Fruit fly (Drosophila melanogaster): Measurements from ENCODE around the gene GstD9.

GstD9 gene

DNA sequence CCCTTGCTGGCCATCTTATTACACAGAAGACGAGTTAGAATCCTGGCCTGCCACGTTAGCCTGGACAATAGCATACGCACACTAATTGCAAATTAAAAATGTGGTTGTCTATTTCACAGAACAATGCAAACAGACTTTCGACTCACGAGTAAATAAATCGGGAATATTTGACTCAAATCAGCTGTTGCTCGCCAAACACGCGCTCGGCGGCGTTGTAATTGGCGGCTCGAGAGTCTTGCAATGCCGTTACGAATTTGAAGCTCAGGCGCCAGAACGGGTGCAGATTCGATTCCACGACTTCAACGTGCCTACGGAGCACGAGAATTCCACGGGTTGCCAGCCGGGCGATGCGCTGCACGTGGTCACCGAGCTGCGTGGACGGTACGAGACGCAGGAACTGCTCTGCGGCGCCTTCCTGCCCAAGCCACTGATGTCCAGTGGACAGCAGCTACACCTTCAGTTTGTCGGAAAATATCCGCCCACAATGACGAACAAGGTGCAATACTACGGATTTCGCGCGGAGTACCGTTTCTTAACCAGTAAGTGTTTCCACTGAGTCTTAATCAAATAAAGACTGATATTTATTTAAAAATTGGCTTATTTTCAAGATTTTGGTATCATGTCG, 34.4 kb upstream of the GstD9 start, which contains the start of gene DNAlig3 (continued):
- TF ChIP-seq CG17829 (tag; optimal IDR thresholded peaks at IDR 0.05) = no peak
- TF ChIP-seq D (optimal IDR thresholded peaks at IDR 0.05) = no peak
- TF ChIP-seq D (GFP tag; optimal IDR thresholded peaks at IDR 0.05) = no peak
- peak; percentile 76 for TF ChIP-seq MBD-R2 (GFP tag; IDR thresholded peaks at IDR 0.05)
- peak; percentile 64 for TF ChIP-seq stwl (tag; optimal IDR thresholded peaks at IDR 0.05)
- TF ChIP-seq Ets97D (GFP tag; optimal IDR thresholded peaks at IDR 0.05) = no peak
- peak; percentile 42 for TF ChIP-seq Med (GFP tag)
- peak; percentile 44 for TF ChIP-seq CG12071 (GFP tag; optimal IDR thresholded peaks at IDR 0.05)
- peak; percentile 45; the same call in 1 of the 3 replicates for TF ChIP-seq CG16813 (GFP tag; IDR thresholded peaks at IDR 0.05; ENCODE audit: partially characterized antibody)
- no peak for TF ChIP-seq Ets65A (GFP tag)
- TF ChIP-seq slp2 (GFP tag; optimal IDR thresholded peaks at IDR 0.05) = no peak
- TF ChIP-seq tna (GFP tag; IDR thresholded peaks at IDR 0.05; ENCODE audit: partially characterized antibody) = 0 out of 2 replicates have a peak, but pooled peaks have one; percentile 25
- TF ChIP-seq CG17568 (GFP tag; optimal IDR thresholded peaks at IDR 0.05) = no peak
- TF ChIP-seq Myb (GFP tag; optimal IDR thresholded peaks at IDR 0.05) = peak; percentile 95

DNA sequence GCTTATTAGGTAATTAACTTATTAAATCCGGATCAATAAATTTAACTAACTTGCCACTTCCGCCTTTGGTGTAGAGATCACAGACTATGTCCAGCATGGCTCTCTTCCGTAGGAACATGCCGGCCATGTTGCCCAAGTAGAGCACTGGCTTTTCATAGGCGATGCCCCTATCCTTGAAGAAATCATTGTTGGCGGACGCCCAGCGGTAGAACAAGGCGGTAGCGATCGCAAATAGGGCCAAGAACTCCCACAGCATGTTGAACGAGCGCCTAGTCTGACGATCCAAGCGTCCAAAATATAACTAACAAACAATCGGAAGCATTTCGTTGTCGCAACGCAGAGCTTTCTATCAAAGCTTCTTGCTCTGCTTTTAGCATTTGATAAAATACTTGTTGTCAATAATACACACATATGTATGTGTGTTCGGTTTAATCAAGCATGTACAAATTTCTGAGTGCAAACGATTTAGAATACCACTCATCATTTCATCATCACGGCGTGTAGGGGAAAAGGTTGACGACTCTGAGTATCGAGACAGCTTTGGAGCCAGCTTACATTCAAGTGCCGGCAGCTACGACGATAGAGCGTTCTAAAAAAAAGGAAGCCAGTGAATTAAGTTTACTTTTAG, 31.4 kb upstream of the GstD9 start, which contains the start of gene Cyp9f3:
TSS of gene Cyp9f3 (minus strand) at position 310 of the 628 bp plus-strand sequence.
- TF ChIP-seq nmo (GFP tag; optimal IDR thresholded peaks at IDR 0.05) (no peak), Antp (GFP tag; optimal IDR thresholded peaks at IDR 0.05) (no peak), CG18619 (GFP tag; optimal IDR thresholded peaks at IDR 0.05) (no peak), gem (tag; optimal IDR thresholded peaks at IDR 0.05) (no peak), CG11504 (tag; optimal IDR thresholded peaks at IDR 0.05) (no peak), psq (GFP tag; optimal IDR thresholded peaks at IDR 0.05) (no peak), Lim3 (GFP tag; IDR thresholded peaks at IDR 0.05) (no peak), btn (GFP tag; optimal IDR thresholded peaks at IDR 0.05) (no peak), CG10543 (GFP tag; optimal IDR thresholded peaks at IDR 0.05) (peak; percentile 79), sens (GFP tag) (peak; percentile 1), CG11398 (GFP tag; optimal IDR thresholded peaks at IDR 0.05) (no peak), ken (GFP tag; IDR thresholded peaks at IDR 0.05) (no peak), cato (GFP tag; optimal IDR thresholded peaks at IDR 0.05; ENCODE audit: borderline replicate concordance) (no peak), Hsf (GFP tag; optimal IDR thresholded peaks at IDR 0.05) (no peak), esg (GFP tag; conservative IDR thresholded peaks at IDR 0.05) (no peak), pho (GFP tag; optimal IDR thresholded peaks at IDR 0.05) (no peak), wdn (GFP tag; IDR thresholded peaks at IDR 0.05) (no peak), fd102C (GFP tag; optimal IDR thresholded peaks at IDR 0.05) (no peak), CG9817 (tag; optimal IDR thresholded peaks at IDR 0.05) (no peak), Neu2 (GFP tag; optimal IDR thresholded peaks at IDR 0.05; ENCODE audit: borderline replicate concordance) (no peak), seq (GFP tag; IDR thresholded peaks at IDR 0.05) (no peak), Med (GFP tag) (no peak), ftz-f1 (GFP tag; optimal IDR thresholded peaks at IDR 0.05) (peak; percentile 75), CG30020 (tag; optimal IDR thresholded peaks at IDR 0.05) (no peak), CG1647 (GFP tag; optimal IDR thresholded peaks at IDR 0.05) (no peak), Sry-β (GFP tag; optimal IDR thresholded peaks at IDR 0.05) (no peak), CG11696 (GFP tag; IDR thresholded peaks at IDR 0.05) (no peak), crc (GFP tag; optimal IDR thresholded peaks at IDR 0.05) (no peak), CG15514 (GFP tag; optimal IDR thresholded peaks at IDR 0.05) (peak; percentile 3), CG3838 (GFP tag; optimal IDR thresholded peaks at IDR 0.05) (peak; percentile 10), Gsc (GFP tag; IDR thresholded peaks at IDR 0.05) (no peak), CG13287 (GFP tag; IDR thresholded peaks at IDR 0.05; ENCODE audit: partially characterized antibody) (peak; percentile 25; the same call in 1 of the 2 replicates), pan (optimal IDR thresholded peaks at IDR 0.05) (no peak), pan (GFP tag; optimal IDR thresholded peaks at IDR 0.05 in 1 of 2, IDR thresholded peaks at IDR 0.05 in 1 of 2) (no peak), CG18011 (GFP tag; optimal IDR thresholded peaks at IDR 0.05) (peak; percentile 9), HLHmδ (GFP tag; optimal IDR thresholded peaks at IDR 0.05) (no peak)
